Fruit fly (Drosophila melanogaster) whole organism, pupa: ENCODE results near the gene CG14971.

Source experiments
- CG10348 ChIP-seq: fragments of 200-800 bp; sonication (Bioruptor generic); IDR thresholded peaks from 2 replicates; pipeline ENCODE4 v1.3.6; 2022; ENCODE audit warnings: missing biosample characterization, missing genetic modification characterization
- CG12605 ChIP-seq: fragments of 200-800 bp; sonication (Bioruptor generic); IDR thresholded peaks from 2 replicates; pipeline ENCODE4 v1.3.6; 2022; ENCODE audit warnings: missing biosample characterization, missing genetic modification characterization
- CG13204 ChIP-seq: fragments of 200-800 bp; sonication (Bioruptor generic); optimal IDR thresholded peaks from 2 replicates; lab custom pipeline; 2018; ENCODE audit warnings: missing biosample characterization, mild to moderate bottlenecking, missing genetic modification characterization, moderate library complexity
- CG14655 ChIP-seq: fragments of 200-800 bp; sonication (Bioruptor generic); optimal IDR thresholded peaks from 3 replicates; lab custom pipeline; 2017; ENCODE audit warnings: mild to moderate bottlenecking, missing biosample characterization, missing genetic modification reagents, missing genetic modification characterization
- CG15710 ChIP-seq: fragments of 200-800 bp; sonication (Bioruptor generic); optimal IDR thresholded peaks from 2 replicates; lab custom pipeline; 2018; ENCODE audit warnings: missing biosample characterization, mild to moderate bottlenecking, missing genetic modification characterization, moderate library complexity
- CG17806 ChIP-seq: fragments of 200-800 bp; sonication (Bioruptor generic); optimal IDR thresholded peaks from 2 replicates; lab custom pipeline; 2018; ENCODE audit warnings: missing biosample characterization, mild to moderate bottlenecking, missing genetic modification characterization, moderate library complexity
- CG32121 ChIP-seq: fragments of 200-800 bp; sonication (Bioruptor generic); IDR thresholded peaks from 2 replicates; pipeline ENCODE4 v1.3.6; 2022; ENCODE audit warnings: missing biosample characterization, missing genetic modification characterization
- CG34367 ChIP-seq: fragments of 200-800 bp; sonication (Bioruptor generic); optimal IDR thresholded peaks from 2 replicates; lab custom pipeline; 2018; ENCODE audit warnings: missing biosample characterization, mild to moderate bottlenecking, missing genetic modification characterization
- CG4496 ChIP-seq: fragments of 200-800 bp; sonication (Bioruptor generic); IDR thresholded peaks from 3 replicates; pipeline ENCODE4 v1.3.6; 2022; ENCODE audit warnings: missing biosample characterization, missing genetic modification characterization
- CG8159 ChIP-seq: fragments of 200-800 bp; sonication (Bioruptor generic); optimal IDR thresholded peaks from 3 replicates; lab custom pipeline; 2018; ENCODE audit warnings: missing biosample characterization, mild to moderate bottlenecking, missing genetic modification characterization, moderate library complexity
- CG8301 ChIP-seq: fragments of 200-800 bp; sonication (Bioruptor generic); optimal IDR thresholded peaks from 2 replicates; lab custom pipeline; 2018; ENCODE audit warnings: missing biosample characterization, mild to moderate bottlenecking, missing genetic modification characterization
- CG9948 ChIP-seq: fragments of 200-800 bp; sonication (Bioruptor generic); optimal IDR thresholded peaks from 2 replicates; lab custom pipeline; 2018; ENCODE audit warnings: missing biosample characterization, mild to moderate bottlenecking, missing genetic modification characterization, moderate library complexity
- D1 ChIP-seq: fragments of 200-800 bp; sonication (Bioruptor generic); optimal IDR thresholded peaks from 2 replicates; lab custom pipeline; 2018; ENCODE audit warnings: missing biosample characterization, mild to moderate bottlenecking, missing genetic modification characterization, moderate library complexity
- EcR ChIP-seq: fragments of 200-800 bp; sonication (Bioruptor generic); optimal IDR thresholded peaks from 3 replicates; lab custom pipeline; 2019; ENCODE audit warnings: missing biosample characterization, missing genetic modification characterization, mild to moderate bottlenecking, moderate library complexity, missing genetic modification reagents
- Ets98B ChIP-seq: fragments of 200-800 bp; sonication (Bioruptor generic); IDR thresholded peaks from 2 replicates; pipeline ENCODE4 v1.3.6; 2022; ENCODE audit warnings: missing biosample characterization, missing genetic modification characterization
- Pif1A ChIP-seq: fragments of 200-800 bp; sonication (Bioruptor generic); optimal IDR thresholded peaks from 3 replicates; lab custom pipeline; 2016; ENCODE audit warnings: missing biosample characterization, missing genetic modification characterization
- Pif1B ChIP-seq: fragments of 200-800 bp; sonication (Bioruptor generic); optimal IDR thresholded peaks from 3 replicates; lab custom pipeline; 2016; ENCODE audit warnings: missing biosample characterization, missing genetic modification characterization
- Snoo ChIP-seq: fragments of 200-800 bp; sonication (Bioruptor generic); optimal IDR thresholded peaks from 3 replicates; lab custom pipeline; 2017; ENCODE audit warnings: missing biosample characterization, mild to moderate bottlenecking, missing genetic modification characterization, inconsistent platforms
- fd96Ca ChIP-seq: fragments of 200-800 bp; sonication (Bioruptor generic); IDR thresholded peaks from 3 replicates; pipeline ENCODE4 v1.3.6; 2022; ENCODE audit warnings: missing biosample characterization, missing genetic modification characterization
- gl ChIP-seq: fragments of 200-800 bp; sonication (Bioruptor generic); optimal IDR thresholded peaks from 2 replicates; lab custom pipeline; 2018; ENCODE audit warnings: missing biosample characterization, mild to moderate bottlenecking, missing genetic modification characterization
- rn ChIP-seq: fragments of 200-800 bp; sonication (Bioruptor generic); IDR thresholded peaks from 2 replicates; pipeline ENCODE4 v1.3.6; 2022; ENCODE audit warnings: missing biosample characterization, missing genetic modification characterization

The CG14971 gene

dm6 chr3L:3472063-3472528, 987 bp upstream of the CG14971 start, which contains the start of the genes CG32267 and CG42324:
TSS of gene CG32267 (minus strand) at chr3L:3472113.
TSS of gene CG42324 (plus strand) at chr3L:3472447.
- TF ChIP-seq CG14655 (GFP tag; lab: Kevin White, UChicago) (no peak), CG13204 (GFP tag; lab: Kevin White, UChicago) (no peak), CG8159 (no peak), Pif1B (GFP tag; lab: Kevin White, UChicago) (no peak)

dm6 chr3L:3469709-3470108, 1.4 kb downstream of the CG14971 start:
- TF ChIP-seq CG13204 (GFP tag; lab: Kevin White, UChicago) (no peak), CG34367 (tag; lab: Kevin White, UChicago) (no peak), EcR (GFP tag; lab: Kevin White, UChicago) (no peak), CG8159 (no peak), D1 (tag; lab: Kevin White, UChicago) (no peak), CG32121 (GFP tag; lab: Robert Waterston, UW) (no peak), CG9948 (tag; lab: Kevin White, UChicago) (no peak), CG4496 (no peak), fd96Ca (no peak), CG14655 (GFP tag; lab: Kevin White, UChicago) (no peak), rn (GFP tag; lab: Robert Waterston, UW) (no peak), Snoo (no peak), Ets98B (no peak), gl (no peak), CG12605 (GFP tag; lab: Robert Waterston, UW) (no peak), Pif1B (GFP tag; lab: Kevin White, UChicago) (no peak), CG17806 (no peak), Pif1A (GFP tag; lab: Kevin White, UChicago) (no peak), CG8301 (tag; lab: Kevin White, UChicago) (no peak), CG15710 (no peak)

- TF ChIP-seq CG9948 (tag; lab: Kevin White, UChicago) (no peak), CG12605 (GFP tag; lab: Robert Waterston, UW) (no peak), CG4496 (0 out of 3 replicates have a peak, but pooled peaks have one; percentile 8), CG34367 (tag; lab: Kevin White, UChicago) (no peak)
- TF ChIP-seq, all 21 proteins: peak for 1
Measured at dm6 chr3L:3466200-3466599, 4.9 kb downstream of the CG14971 start, which contains the start of gene CycJ. TSS of gene CycJ (plus strand) at chr3L:3466428.

dm6 chr3L:3461557-3462414, 9.3 kb downstream of the CG14971 start:
- TF ChIP-seq CG34367 (tag; lab: Kevin White, UChicago) (peak; percentile 3), CG12605 (GFP tag; lab: Robert Waterston, UW) (peak; percentile 39; the same call in 1 of the 2 replicates), Pif1B (GFP tag; lab: Kevin White, UChicago) (no peak), CG4496 (peak; percentile 50; the same call in 1 of the 3 replicates), Snoo (no peak), CG9948 (tag; lab: Kevin White, UChicago) (peak; percentile 3), CG17806 (peak; percentile 10)

dm6 chr3L:3461119-3461518, 10.0 kb downstream of the CG14971 start, which contains the start of the genes CG46463 and armi:
TSS of gene CG46463 (plus strand) at chr3L:3461315.
TSS of gene armi (plus strand) at chr3L:3461317.
- TF ChIP-seq Pif1A (GFP tag; lab: Kevin White, UChicago) = no peak
- TF ChIP-seq rn (GFP tag; lab: Robert Waterston, UW) = no peak
- TF ChIP-seq fd96Ca = no peak
- no peak for TF ChIP-seq Snoo
- TF ChIP-seq CG8301 (tag; lab: Kevin White, UChicago) = no peak
- TF ChIP-seq gl = no peak
- no peak for TF ChIP-seq CG14655 (GFP tag; lab: Kevin White, UChicago)
- TF ChIP-seq Ets98B = no peak
- TF ChIP-seq CG13204 (GFP tag; lab: Kevin White, UChicago) = no peak
- TF ChIP-seq Pif1B (GFP tag; lab: Kevin White, UChicago) = no peak
- TF ChIP-seq CG15710 = no peak
- TF ChIP-seq EcR (GFP tag; lab: Kevin White, UChicago) = no peak
- no peak for TF ChIP-seq CG9948 (tag; lab: Kevin White, UChicago)
- TF ChIP-seq CG10348 (GFP tag; lab: Robert Waterston, UW) = no peak
- TF ChIP-seq CG4496 = no peak
- TF ChIP-seq CG12605 (GFP tag; lab: Robert Waterston, UW) = no peak
- TF ChIP-seq D1 (tag; lab: Kevin White, UChicago) = no peak
- no peak for TF ChIP-seq CG17806

- TF ChIP-seq CG32121 (GFP tag; lab: Robert Waterston, UW) (peak; percentile 81), CG15710 (peak; percentile 81), CG17806 (peak; percentile 56), CG9948 (tag; lab: Kevin White, UChicago) (peak; percentile 67), CG4496 (peak; percentile 91), D1 (tag; lab: Kevin White, UChicago) (no peak), fd96Ca (peak; percentile 88), Ets98B (peak; percentile 83), CG34367 (tag; lab: Kevin White, UChicago) (peak; percentile 76), rn (GFP tag; lab: Robert Waterston, UW) (peak; percentile 70), Snoo (peak; percentile 80), CG14655 (GFP tag; lab: Kevin White, UChicago) (peak; percentile 73), CG8159 (peak; percentile 69), Pif1B (GFP tag; lab: Kevin White, UChicago) (peak; percentile 87), CG12605 (GFP tag; lab: Robert Waterston, UW) (peak; percentile 61), Pif1A (GFP tag; lab: Kevin White, UChicago) (no peak), CG10348 (GFP tag; lab: Robert Waterston, UW) (0 out of 2 replicates have a peak, but pooled peaks have one; percentile 15), EcR (GFP tag; lab: Kevin White, UChicago) (peak; percentile 75), CG8301 (tag; lab: Kevin White, UChicago) (peak; percentile 65), CG13204 (GFP tag; lab: Kevin White, UChicago) (no peak), gl (peak; percentile 15)
Measured at dm6 chr3L:3460402-3461027, 10.6 kb downstream of the CG14971 start, which contains the start of gene eIF5B. TSS of gene eIF5B (minus strand) at chr3L:3460977.
